Fruit fly (Drosophila melanogaster) whole organism, embryonic: Measurements from ENCODE around the gene CG17362.

Experiments used
- CG11504 ChIP-seq: fragments of 200-800 bp; sonication (Bioruptor generic); optimal IDR thresholded peaks from 3 replicates; lab custom pipeline; 2019; ENCODE audit warnings: missing biosample characterization, mild to moderate bottlenecking, missing genetic modification characterization, moderate library complexity
- CG11695 ChIP-seq: fragments of 200-800 bp; sonication (Bioruptor generic); IDR thresholded peaks from 3 replicates; pipeline ENCODE4 v1.3.6; 2022; ENCODE audit warnings: missing biosample characterization, missing genetic modification characterization
- CG12104 ChIP-seq: fragments of 200-800 bp; sonication (Bioruptor generic); optimal IDR thresholded peaks from 3 replicates; lab custom pipeline; 2016; ENCODE audit warnings: missing biosample characterization, missing genetic modification characterization
- CG13894 ChIP-seq: fragments of 200-800 bp; sonication (Bioruptor generic); optimal IDR thresholded peaks from 3 replicates; lab custom pipeline; 2018; ENCODE audit warnings: missing biosample characterization, mild to moderate bottlenecking, missing genetic modification characterization, moderate library complexity
- CG14441 ChIP-seq: fragments of 200-800 bp; sonication (Bioruptor generic); IDR thresholded peaks from 2 replicates; pipeline ENCODE4 v1.3.6; 2022; ENCODE audit warnings: missing biosample characterization, missing genetic modification characterization
- CG14710 ChIP-seq: fragments of 200-800 bp; sonication (Bioruptor generic); optimal IDR thresholded peaks from 3 replicates; lab custom pipeline; 2019; ENCODE audit warnings: missing biosample characterization, mild to moderate bottlenecking, missing genetic modification characterization, moderate library complexity
- CG15479 ChIP-seq: fragments of 200-800 bp; sonication (Bioruptor generic); optimal IDR thresholded peaks from 3 replicates; lab custom pipeline; 2019; ENCODE audit warnings: missing biosample characterization, mild to moderate bottlenecking, missing genetic modification characterization, moderate library complexity
- CG15601 ChIP-seq: fragments of 200-800 bp; sonication (Bioruptor generic); optimal IDR thresholded peaks from 3 replicates; lab custom pipeline; 2019; ENCODE audit warnings: missing biosample characterization, mild to moderate bottlenecking, missing genetic modification characterization, moderate library complexity
- CG2116 ChIP-seq: fragments of 200-800 bp; sonication (Bioruptor generic); optimal IDR thresholded peaks from 3 replicates; lab custom pipeline; 2018; ENCODE audit warnings: missing biosample characterization, mild to moderate bottlenecking, missing genetic modification characterization
- CG2129 ChIP-seq: fragments of 200-800 bp; sonication (Bioruptor generic); IDR thresholded peaks from 2 replicates; pipeline ENCODE4 v1.3.6; 2022; ENCODE audit warnings: missing biosample characterization, missing genetic modification characterization; ENCODE audit not compliant: partially characterized antibody
- CG30020 ChIP-seq: fragments of 200-800 bp; optimal IDR thresholded peaks from 2 replicates; lab custom pipeline; 2019; ENCODE audit warnings: missing biosample characterization, mild to moderate bottlenecking, missing genetic modification characterization, moderate library complexity
- CG3163 ChIP-seq: fragments of 200-800 bp; sonication (Bioruptor generic); optimal IDR thresholded peaks from 3 replicates; lab custom pipeline; 2016; ENCODE audit warnings: missing biosample characterization, missing genetic modification characterization
- CG34422 ChIP-seq: fragments of 200-800 bp; sonication (Bioruptor generic); IDR thresholded peaks from 3 replicates; pipeline ENCODE4 v1.3.6; 2022; ENCODE audit warnings: missing biosample characterization, missing genetic modification characterization
- CG3995 ChIP-seq: fragments of 200-800 bp; sonication (Bioruptor generic); optimal IDR thresholded peaks from 3 replicates; lab custom pipeline; 2016; ENCODE audit warnings: missing biosample characterization, missing genetic modification characterization
- CG4707 ChIP-seq: fragments of 200-800 bp; sonication (Bioruptor generic); optimal IDR thresholded peaks from 2 replicates; lab custom pipeline; 2018; ENCODE audit warnings: missing biosample characterization, mild to moderate bottlenecking, missing genetic modification characterization, moderate library complexity
- CG6791 ChIP-seq: fragments of 200-800 bp; sonication (Bioruptor generic); IDR thresholded peaks from 3 replicates; pipeline ENCODE4 v1.3.6; 2022; ENCODE audit warnings: missing biosample characterization, missing genetic modification characterization; ENCODE audit not compliant: partially characterized antibody
- CG7839 ChIP-seq: fragments of 200-800 bp; sonication (Bioruptor generic); optimal IDR thresholded peaks from 3 replicates; lab custom pipeline; 2018; ENCODE audit warnings: missing biosample characterization, mild to moderate bottlenecking, missing genetic modification characterization, moderate library complexity
- CG8388 ChIP-seq: fragments of 200-800 bp; sonication (Bioruptor generic); optimal IDR thresholded peaks from 2 replicates; lab custom pipeline; 2019; ENCODE audit warnings: missing biosample characterization, mild to moderate bottlenecking, missing genetic modification characterization, moderate library complexity
- CG9817 ChIP-seq: fragments of 200-800 bp; sonication (Bioruptor generic); optimal IDR thresholded peaks from 2 replicates; lab custom pipeline; 2018; ENCODE audit warnings: missing biosample characterization, mild to moderate bottlenecking, missing genetic modification characterization, moderate library complexity
- CTCF ChIP-seq: fragments of 200-800 bp; sonication (Bioruptor generic); optimal IDR thresholded peaks from 2 replicates; lab custom pipeline; 2017; ENCODE audit warnings: missing biosample characterization, mild to moderate bottlenecking, missing genetic modification characterization, moderate library complexity
- Dbx ChIP-seq: fragments of 200-800 bp; sonication (Bioruptor generic); IDR thresholded peaks from 3 replicates; pipeline ENCODE4 v1.3.6; 2022; ENCODE audit warnings: missing biosample characterization, missing genetic modification characterization
- Dll ChIP-seq: fragments of 200-800 bp; sonication (Bioruptor generic); IDR thresholded peaks from 4 replicates; pipeline ENCODE4 v1.3.6; 2022; ENCODE audit warnings: missing biosample characterization, missing genetic modification characterization; ENCODE audit not compliant: partially characterized antibody
- Fer2 ChIP-seq: fragments of 200-800 bp; sonication (Bioruptor generic); optimal IDR thresholded peaks from 2 replicates; lab custom pipeline; 2018; ENCODE audit warnings: missing biosample characterization, mild to moderate bottlenecking, missing genetic modification characterization, moderate library complexity
- Fer3 ChIP-seq: fragments of 200-800 bp; sonication (Bioruptor generic); optimal IDR thresholded peaks from 2 replicates; lab custom pipeline; 2018; ENCODE audit warnings: missing biosample characterization, mild to moderate bottlenecking, missing genetic modification characterization, moderate library complexity
- Hr51 ChIP-seq, 2 experiments: fragments of 200-800 bp; sonication (Bioruptor generic); optimal IDR thresholded peaks; 2 replicates in 1 of 2; 3 replicates in 1 of 2; lab custom pipeline; 2016 to 2018; ENCODE audit warnings: missing biosample characterization in 2 of 2, missing genetic modification characterization in 2 of 2, mild to moderate bottlenecking in 1 of 2, moderate library complexity in 1 of 2
- Hsf ChIP-seq: fragments of 200-800 bp; sonication (Bioruptor generic); optimal IDR thresholded peaks from 3 replicates; lab custom pipeline; 2016; ENCODE audit warnings: missing biosample characterization, missing genetic modification characterization
- Mad ChIP-seq: fragments of 200-800 bp; sonication (Bioruptor generic); optimal IDR thresholded peaks from 2 replicates; lab custom pipeline; 2016; ENCODE audit warnings: missing biosample characterization, missing genetic modification characterization
- Opbp ChIP-seq: fragments of 200-800 bp; sonication (Bioruptor generic); IDR thresholded peaks from 3 replicates; pipeline ENCODE4 v1.3.6; 2022; ENCODE audit warnings: missing biosample characterization, missing genetic modification characterization; ENCODE audit not compliant: partially characterized antibody
- PHDP ChIP-seq: fragments of 200-800 bp; sonication (Bioruptor generic); optimal IDR thresholded peaks from 3 replicates; lab custom pipeline; 2018; ENCODE audit warnings: missing biosample characterization, mild to moderate bottlenecking, missing genetic modification characterization, moderate library complexity
- TFAM ChIP-seq: fragments of 200-800 bp; sonication (Bioruptor generic); optimal IDR thresholded peaks from 2 replicates; lab custom pipeline; 2017; ENCODE audit warnings: missing biosample characterization, missing genetic modification characterization, inconsistent platforms
- Taf1 ChIP-seq: fragments of 200-800 bp; sonication (Bioruptor generic); IDR thresholded peaks from 2 replicates; pipeline ENCODE4 v1.3.6; 2022; ENCODE audit warnings: missing biosample characterization, missing genetic modification characterization
- Xbp1 ChIP-seq: fragments of 200-800 bp; sonication (Bioruptor generic); optimal IDR thresholded peaks from 3 replicates; lab custom pipeline; 2016; ENCODE audit warnings: missing biosample characterization, mild to moderate bottlenecking, missing genetic modification characterization
- bsh ChIP-seq, 2 experiments: fragments of 200-800 bp; sonication (Bioruptor generic); optimal IDR thresholded peaks; 2 replicates each; lab custom pipeline; 2017 to 2018; ENCODE audit warnings: mild to moderate bottlenecking in 2 of 2, missing biosample characterization in 2 of 2, missing genetic modification characterization in 2 of 2, moderate library complexity in 1 of 2
- ewg ChIP-seq: fragments of 200-800 bp; sonication (Bioruptor generic); optimal IDR thresholded peaks from 3 replicates; lab custom pipeline; 2017; ENCODE audit warnings: mild to moderate bottlenecking, missing biosample characterization, missing genetic modification reagents, missing genetic modification characterization
- gsb ChIP-seq: fragments of 200-800 bp; sonication (Bioruptor generic); IDR thresholded peaks from 2 replicates; pipeline ENCODE4 v1.3.6; 2022; ENCODE audit warnings: missing biosample characterization, missing genetic modification characterization
- hbn ChIP-seq: fragments of 200-800 bp; sonication (Bioruptor generic); IDR thresholded peaks from 2 replicates; pipeline ENCODE4 v1.3.6; 2022; ENCODE audit warnings: missing biosample characterization, missing genetic modification characterization; ENCODE audit not compliant: partially characterized antibody
- hkb ChIP-seq, 2 experiments: fragments of 200-800 bp in 1 of 2; fragments of >200 bp in 1 of 2; sonication (Bioruptor generic) in 1 of 2; IDR thresholded peaks in 1 of 2; optimal IDR thresholded peaks in 1 of 2; 2 replicates each; pipeline versions ENCODE4 v1.3.6 to Lab custom; 2017 to 2022; ENCODE audit warnings: missing biosample characterization in 1 of 2, missing genetic modification characterization in 1 of 2
- ind ChIP-seq: fragments of 200-800 bp; sonication (Bioruptor generic); optimal IDR thresholded peaks from 3 replicates; lab custom pipeline; 2016; ENCODE audit warnings: missing biosample characterization, missing genetic modification characterization
- nmo ChIP-seq: fragments of 200-800 bp; sonication (Bioruptor generic); optimal IDR thresholded peaks from 2 replicates; lab custom pipeline; 2018; ENCODE audit warnings: missing biosample characterization, mild to moderate bottlenecking, missing genetic modification characterization, moderate library complexity
- nom ChIP-seq: fragments of 200-800 bp; sonication (Bioruptor generic); optimal IDR thresholded peaks from 2 replicates; lab custom pipeline; 2017; ENCODE audit warnings: missing biosample characterization, missing genetic modification characterization, mild to moderate bottlenecking, moderate library complexity, missing genetic modification reagents
- sens ChIP-seq: fragments of 200-800 bp; sonication (Bioruptor generic); peaks from one replicate; lab custom pipeline; 2016; ENCODE audit warnings: missing biosample characterization, missing genetic modification characterization
- sob ChIP-seq: fragments of 200-800 bp; sonication (Bioruptor generic); IDR thresholded peaks from 2 replicates; pipeline ENCODE4 v1.3.6; 2022; ENCODE audit warnings: missing biosample characterization, missing genetic modification characterization
- stc ChIP-seq: fragments of 200-800 bp; sonication (Bioruptor generic); IDR thresholded peaks from 2 replicates; pipeline ENCODE4 v1.3.6; 2022; ENCODE audit warnings: missing biosample characterization, missing genetic modification characterization
- zen2 ChIP-seq: fragments of 200-800 bp; sonication (Bioruptor generic); IDR thresholded peaks from 3 replicates; pipeline ENCODE4 v1.3.6; 2022; ENCODE audit warnings: missing biosample characterization, missing genetic modification characterization; ENCODE audit not compliant: partially characterized antibody
- zfh1 ChIP-seq: fragments of 200-800 bp; sonication (Bioruptor generic); IDR thresholded peaks from 3 replicates; pipeline ENCODE4 v1.3.6; 2022; ENCODE audit warnings: missing biosample characterization, missing genetic modification characterization

CG17362 gene

DNA sequence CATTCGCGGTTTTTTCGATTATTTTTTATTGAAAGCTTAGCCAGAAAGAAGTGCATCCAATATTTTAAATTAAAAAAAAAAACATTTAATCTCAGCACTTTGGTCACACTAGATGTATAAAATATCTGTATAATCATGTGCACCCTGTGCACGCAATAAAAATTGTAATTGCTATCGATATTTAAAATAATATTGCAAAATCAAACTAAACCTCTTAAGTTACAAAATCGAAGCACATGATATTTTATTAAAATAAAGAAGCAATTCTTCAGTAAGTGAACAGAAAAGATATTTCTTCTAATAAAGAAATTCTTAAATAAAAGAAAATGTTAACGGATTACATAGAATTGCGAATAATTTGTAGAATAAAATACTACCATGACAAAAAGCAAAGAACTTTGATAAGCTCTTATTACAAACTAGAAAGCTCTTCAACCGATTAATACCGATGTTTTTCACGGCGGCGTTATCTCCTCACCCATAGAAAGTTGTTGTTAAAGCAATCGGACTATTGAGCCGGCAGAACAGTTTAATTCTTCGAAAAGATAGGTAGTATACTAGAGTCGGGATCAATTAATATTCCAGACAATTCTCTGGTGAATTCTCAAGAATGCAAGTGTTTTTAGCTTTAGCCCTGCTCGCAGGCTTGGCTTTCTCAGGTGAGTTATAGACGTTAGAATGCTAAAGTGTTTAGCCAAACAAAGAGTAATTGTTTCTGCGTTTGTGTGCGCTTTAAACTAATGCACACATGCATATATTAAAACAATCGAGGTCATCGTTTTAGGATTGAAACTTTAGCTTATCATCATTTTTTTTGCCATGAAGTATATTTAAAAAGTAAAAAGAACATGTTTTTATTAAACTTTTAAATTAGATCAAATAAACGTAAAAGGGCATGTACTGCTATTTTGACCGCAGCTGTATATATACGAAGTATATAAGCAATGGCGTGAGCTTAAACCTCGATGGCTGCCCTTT, 7.6 kb downstream of the CG17362 start, which contains the start of gene CtsK1 (continued):
- TF ChIP-seq CG4707 = no peak
- TF ChIP-seq hkb (optimal IDR thresholded peaks at IDR 0.05; lab: Kevin White, UChicago) = no peak
- peak; percentile 44; the same call in 1 of the 2 replicates for TF ChIP-seq hkb (GFP tag; IDR thresholded peaks at IDR 0.05; lab: Robert Waterston, UW)
- peak; percentile 32 for TF ChIP-seq PHDP (tag; lab: Kevin White, UChicago)
- TF ChIP-seq CG7839 (tag; lab: Kevin White, UChicago) = peak; percentile 44
- peak; percentile 8 for TF ChIP-seq CG30020 (tag; lab: Kevin White, UChicago)
- TF ChIP-seq CG14710 (tag; lab: Kevin White, UChicago) = peak; percentile 44
- TF ChIP-seq nom (GFP tag; lab: Kevin White, UChicago) = peak; percentile 54
- TF ChIP-seq CG3995 (GFP tag; lab: Kevin White, UChicago) = peak; percentile 2
- peak; percentile 34 for TF ChIP-seq CG2116 (GFP tag; lab: Kevin White, UChicago)
- peak; percentile 15 for TF ChIP-seq Xbp1 (GFP tag; lab: Kevin White, UChicago)
- TF ChIP-seq CG3163 (GFP tag; lab: Kevin White, UChicago) = no peak
- no peak for TF ChIP-seq CG15479 (GFP tag; lab: Kevin White, UChicago)
- no peak for TF ChIP-seq CG9817 (tag; lab: Kevin White, UChicago)
- TF ChIP-seq zfh1 (GFP tag; lab: Robert Waterston, UW) = peak; percentile 59; the same call in 1 of the 3 replicates
- TF ChIP-seq stc (GFP tag; lab: Robert Waterston, UW) = peak; percentile 49; the same call in 1 of the 2 replicates
- peak; percentile 72 for TF ChIP-seq hbn (GFP tag; lab: Robert Waterston, UW)
- TF ChIP-seq Dll (GFP tag; lab: Robert Waterston, UW) = peak; percentile 90
- no peak for TF ChIP-seq CG8388
- TF ChIP-seq CG15601 (tag; lab: Kevin White, UChicago) = peak; percentile 23
- TF ChIP-seq sob (GFP tag; lab: Robert Waterston, UW) = 0 out of 2 replicates have a peak, but pooled peaks have one; percentile 18
- TF ChIP-seq CG11504 (tag; lab: Kevin White, UChicago) = peak; percentile 47
- peak; percentile 73; the same call in 1 of the 3 replicates for TF ChIP-seq zen2 (GFP tag; lab: Robert Waterston, UW)
- peak; percentile 7 for TF ChIP-seq CG12104
- TF ChIP-seq CG2129 (GFP tag; lab: Robert Waterston, UW) = 0 out of 2 replicates have a peak, but pooled peaks have one; percentile 12
- TF ChIP-seq Opbp (GFP tag; lab: Robert Waterston, UW) = 0 out of 3 replicates have a peak, but pooled peaks have one; percentile 33
- TF ChIP-seq Fer3 (tag; lab: Kevin White, UChicago) = peak; percentile 5
- TF ChIP-seq CTCF = peak; percentile 21
- TF ChIP-seq CG13894 (tag; lab: Kevin White, UChicago) = no peak
- TF ChIP-seq sens (GFP tag; lab: Kevin White, UChicago) = peak; percentile 73
- TF ChIP-seq bsh (GFP tag; optimal IDR thresholded peaks at IDR 0.05; lab: Kevin White, UChicago) = peak in 1 of 2 experiments; percentile 29
- TF ChIP-seq Dbx (GFP tag; lab: Robert Waterston, UW) = peak; percentile 36; the same call in 1 of the 3 replicates
- TF ChIP-seq nmo (GFP tag; lab: Kevin White, UChicago) = peak; percentile 12
- peak; percentile 2 for TF ChIP-seq ind (GFP tag; lab: Kevin White, UChicago)
- peak; percentile 53; the same call in 1 of the 3 replicates for TF ChIP-seq CG6791 (GFP tag; lab: Robert Waterston, UW)
- TF ChIP-seq TFAM = no peak
- TF ChIP-seq CG14441 (GFP tag; lab: Robert Waterston, UW) = peak; percentile 50; the same call in 1 of the 2 replicates
- peak; percentile 23; the same call in 1 of the 2 replicates for TF ChIP-seq Taf1 (GFP tag; lab: Robert Waterston, UW)
- no peak for TF ChIP-seq ewg (GFP tag; lab: Kevin White, UChicago)
- peak; percentile 14 for TF ChIP-seq Hsf (GFP tag; lab: Kevin White, UChicago)
- TF ChIP-seq CG34422 = 0 out of 3 replicates have a peak, but pooled peaks have one; percentile 54
- peak; percentile 71; the same call in 2 of the 3 replicates for TF ChIP-seq CG11695 (GFP tag; lab: Robert Waterston, UW)
- TF ChIP-seq gsb (GFP tag; lab: Robert Waterston, UW) = no peak
- TF ChIP-seq Hr51 (GFP tag; optimal IDR thresholded peaks at IDR 0.05; lab: Kevin White, UChicago) = peak in 1 of 2 experiments; percentile 25
- TF ChIP-seq Fer2 (tag; lab: Kevin White, UChicago) = no peak
- no peak for TF ChIP-seq Mad (GFP tag; lab: Kevin White, UChicago)
